Worm (Caenorhabditis elegans) whole organism, L3 larva: ENCODE measurements around the gene ptp-5.1.
"Not testable (repeated sequence)": the region's sequence is repeated elsewhere in the genome, so short reads cannot be mapped to it uniquely, and the experiment has no call there.

Experiments used
- ZK546.5 ChIP-seq: sonication (generic microtip); optimal IDR thresholded peaks from 2 replicates; lab custom pipeline; 2017; ENCODE audit warnings: missing biosample characterization, missing genetic modification characterization
- ama-1 ChIP-seq: fragments of 150-350 bp; optimal IDR thresholded peaks from 2 replicates; lab custom pipeline; 2018
- ceh-9 ChIP-seq: sonication (generic microtip); optimal IDR thresholded peaks from 2 replicates; lab custom pipeline; 2018; ENCODE audit warnings: missing biosample characterization, missing genetic modification characterization
- elt-1 ChIP-seq: fragments of 150-350 bp; optimal IDR thresholded peaks from 2 replicates; lab custom pipeline; 2014; ENCODE audit warnings: missing biosample characterization, missing genetic modification characterization
- jun-1 ChIP-seq: fragments of 150-350 bp; optimal IDR thresholded peaks from 2 replicates; lab custom pipeline; 2014; ENCODE audit warnings: missing biosample characterization, missing genetic modification reagents, missing genetic modification characterization
- lin-15B ChIP-seq: fragments of 150-350 bp; optimal IDR thresholded peaks from 2 replicates; lab custom pipeline; 2014; ENCODE audit warnings: missing biosample characterization, missing genetic modification characterization
- mdl-1 ChIP-seq: fragments of 150-350 bp; optimal IDR thresholded peaks from 2 replicates; lab custom pipeline; 2014; ENCODE audit warnings: missing biosample characterization, missing genetic modification characterization
- nhr-11 ChIP-seq: fragments of 150-350 bp; optimal IDR thresholded peaks from 2 replicates; lab custom pipeline; 2014; ENCODE audit warnings: missing biosample characterization, missing genetic modification characterization
- nhr-237 ChIP-seq: fragments of 150-350 bp; optimal IDR thresholded peaks from 2 replicates; lab custom pipeline; 2014; ENCODE audit warnings: missing biosample characterization, missing genetic modification characterization
- snpc-4 ChIP-seq: fragments of 150-350 bp; optimal IDR thresholded peaks from 2 replicates; lab custom pipeline; 2014; ENCODE audit warnings: missing biosample characterization, missing genetic modification characterization
- unc-62 ChIP-seq: fragments of 150-350 bp; sonication (generic microtip); optimal IDR thresholded peaks from 4 replicates; lab custom pipeline; 2014; ENCODE audit warnings: missing biosample characterization, missing genetic modification reagents, missing genetic modification characterization
- ztf-4 ChIP-seq: fragments of 150-350 bp; optimal IDR thresholded peaks from 2 replicates; lab custom pipeline; 2014; ENCODE audit warnings: missing biosample characterization, missing genetic modification characterization

ce11 chrIV:5165626-5166025 lies 504 bp upstream of the ptp-5.1 start, which contains the start of gene nspd-6:
- TF ChIP-seq nhr-237 (tag; lab: Kevin White, UChicago); lin-15B; nhr-11 (tag; lab: Kevin White, UChicago); mdl-1 (tag; lab: Kevin White, UChicago); unc-62 (GFP tag; lab: Kevin White, UChicago); ZK546.5; jun-1 (tag; lab: Kevin White, UChicago); ama-1; elt-1 (tag; lab: Kevin White, UChicago); ztf-4 (tag; lab: Kevin White, UChicago); snpc-4; ceh-9: not testable (repeated sequence)
